Worm (Caenorhabditis elegans) whole organism, L3 larva: ENCODE results near the gene F32D8.8.
A peak's percentile ranks its signal among the peaks of the same experiment; 100 is the strongest.

Experiments used
- R02D3.7 ChIP-seq: fragments of 150-350 bp; optimal IDR thresholded peaks from 2 replicates; lab custom pipeline; 2014; ENCODE audit warnings: missing biosample characterization, missing genetic modification characterization
- ZK546.5 ChIP-seq: sonication (generic microtip); optimal IDR thresholded peaks from 2 replicates; lab custom pipeline; 2017; ENCODE audit warnings: missing biosample characterization, missing genetic modification characterization
- aly-2 ChIP-seq: fragments of 150-350 bp; optimal IDR thresholded peaks from 2 replicates; lab custom pipeline; 2014; ENCODE audit warnings: missing biosample characterization, missing genetic modification characterization
- ama-1 ChIP-seq: fragments of 150-350 bp; optimal IDR thresholded peaks from 2 replicates; lab custom pipeline; 2018
- ceh-16 ChIP-seq: sonication (generic microtip); optimal IDR thresholded peaks from 2 replicates; lab custom pipeline; 2017; ENCODE audit warnings: missing biosample characterization, missing genetic modification characterization
- ceh-28 ChIP-seq: fragments of 150-350 bp; optimal IDR thresholded peaks from 2 replicates; lab custom pipeline; 2014; ENCODE audit warnings: missing biosample characterization, missing genetic modification reagents, missing genetic modification characterization
- ceh-82 ChIP-seq: fragments of 150-350 bp; optimal IDR thresholded peaks from 2 replicates; lab custom pipeline; 2014; ENCODE audit warnings: missing biosample characterization, missing genetic modification characterization
- ceh-9 ChIP-seq: sonication (generic microtip); optimal IDR thresholded peaks from 2 replicates; lab custom pipeline; 2018; ENCODE audit warnings: missing biosample characterization, missing genetic modification characterization
- daf-12 ChIP-seq: fragments of 150-350 bp; optimal IDR thresholded peaks from 2 replicates; lab custom pipeline; 2014; ENCODE audit warnings: missing biosample characterization, missing genetic modification reagents, missing genetic modification characterization
- egl-27 ChIP-seq: sonication (generic microtip); optimal IDR thresholded peaks from 4 replicates; lab custom pipeline; 2017; ENCODE audit warnings: missing biosample characterization, missing genetic modification reagents, missing genetic modification characterization
- egl-5 ChIP-seq: fragments of 150-350 bp; optimal IDR thresholded peaks from 2 replicates; lab custom pipeline; 2017; ENCODE audit warnings: missing biosample characterization, missing genetic modification reagents, missing genetic modification characterization, inconsistent platforms
- elt-1 ChIP-seq: fragments of 150-350 bp; optimal IDR thresholded peaks from 2 replicates; lab custom pipeline; 2014; ENCODE audit warnings: missing biosample characterization, missing genetic modification characterization
- elt-2 ChIP-seq: sonication (generic microtip); optimal IDR thresholded peaks from 2 replicates; lab custom pipeline; 2016; ENCODE audit warnings: missing genetic modification reagents, mild to moderate bottlenecking, missing genetic modification characterization, missing compliant biosample characterization
- elt-3 ChIP-seq, 3 experiments: fragments of 150-350 bp in 1 of 3; sonication (generic microtip) in 2 of 3; optimal IDR thresholded peaks; 2 replicates in 2 of 3; 4 replicates in 1 of 3; lab custom pipeline; 2014 to 2017; ENCODE audit warnings: missing biosample characterization in 3 of 3, missing genetic modification characterization in 3 of 3
- eor-1 ChIP-seq, 2 experiments: fragments of 150-350 bp; optimal IDR thresholded peaks; 2 replicates each; lab custom pipeline; 2014 to 2018; ENCODE audit warnings: missing biosample characterization in 2 of 2, missing genetic modification characterization in 2 of 2
- fkh-10 ChIP-seq: sonication (generic microtip); optimal IDR thresholded peaks from 2 replicates; lab custom pipeline; 2017; ENCODE audit warnings: missing biosample characterization, missing genetic modification reagents, missing genetic modification characterization
- fkh-2 ChIP-seq: fragments of 150-350 bp; optimal IDR thresholded peaks from 2 replicates; lab custom pipeline; 2014; ENCODE audit warnings: missing biosample characterization, missing genetic modification reagents, missing genetic modification characterization
- fos-1 ChIP-seq: fragments of 150-350 bp; optimal IDR thresholded peaks from 2 replicates; lab custom pipeline; 2014; ENCODE audit warnings: missing biosample characterization, missing genetic modification characterization
- hmg-11 ChIP-seq: sonication (generic microtip); optimal IDR thresholded peaks from 2 replicates; lab custom pipeline; 2016; ENCODE audit warnings: missing genetic modification characterization, missing compliant biosample characterization
- jun-1 ChIP-seq: fragments of 150-350 bp; optimal IDR thresholded peaks from 2 replicates; lab custom pipeline; 2014; ENCODE audit warnings: missing biosample characterization, missing genetic modification reagents, missing genetic modification characterization
- lin-15B ChIP-seq: fragments of 150-350 bp; optimal IDR thresholded peaks from 2 replicates; lab custom pipeline; 2014; ENCODE audit warnings: missing biosample characterization, missing genetic modification characterization
- lin-39 ChIP-seq: fragments of 150-350 bp; optimal IDR thresholded peaks from 2 replicates; lab custom pipeline; 2018; ENCODE audit warnings: missing biosample characterization, missing genetic modification reagents, missing genetic modification characterization
- lsy-12 ChIP-seq: sonication (generic microtip); optimal IDR thresholded peaks from 2 replicates; lab custom pipeline; 2016; ENCODE audit warnings: mild to moderate bottlenecking, missing genetic modification characterization, missing compliant biosample characterization
- mdl-1 ChIP-seq: fragments of 150-350 bp; optimal IDR thresholded peaks from 2 replicates; lab custom pipeline; 2014; ENCODE audit warnings: missing biosample characterization, missing genetic modification characterization
- mml-1 ChIP-seq: fragments of 150-350 bp; sonication (generic microtip); optimal IDR thresholded peaks from 3 replicates; lab custom pipeline; 2014; ENCODE audit warnings: missing biosample characterization, missing genetic modification characterization
- nfya-1 ChIP-seq: sonication (generic microtip); optimal IDR thresholded peaks from 2 replicates; lab custom pipeline; 2017; ENCODE audit warnings: missing genetic modification characterization, mild to moderate bottlenecking, missing compliant biosample characterization, antibody characterized with exemption, moderate library complexity; ENCODE audit not compliant: insufficient read depth
- nhr-11 ChIP-seq: fragments of 150-350 bp; optimal IDR thresholded peaks from 2 replicates; lab custom pipeline; 2014; ENCODE audit warnings: missing biosample characterization, missing genetic modification characterization
- nhr-12 ChIP-seq: fragments of 150-350 bp; optimal IDR thresholded peaks from 2 replicates; lab custom pipeline; 2014; ENCODE audit warnings: missing biosample characterization, missing genetic modification characterization
- nhr-23 ChIP-seq: fragments of 150-350 bp; optimal IDR thresholded peaks from 2 replicates; lab custom pipeline; 2014; ENCODE audit warnings: missing biosample characterization, missing genetic modification reagents, missing genetic modification characterization
- nhr-237 ChIP-seq: fragments of 150-350 bp; optimal IDR thresholded peaks from 2 replicates; lab custom pipeline; 2014; ENCODE audit warnings: missing biosample characterization, missing genetic modification characterization
- nhr-25 ChIP-seq: sonication (generic microtip); optimal IDR thresholded peaks from 2 replicates; lab custom pipeline; 2017; ENCODE audit warnings: missing biosample characterization, missing genetic modification characterization
- nhr-28 ChIP-seq: fragments of 150-350 bp; optimal IDR thresholded peaks from 2 replicates; lab custom pipeline; 2014; ENCODE audit warnings: missing biosample characterization, missing genetic modification characterization
- nhr-43 ChIP-seq: sonication (generic microtip); optimal IDR thresholded peaks from 2 replicates; lab custom pipeline; 2016; ENCODE audit warnings: mild to moderate bottlenecking, missing genetic modification characterization, missing compliant biosample characterization; ENCODE audit not compliant: poor library complexity, severe bottlenecking
- nhr-67 ChIP-seq: fragments of 150-350 bp; optimal IDR thresholded peaks from 2 replicates; lab custom pipeline; 2014; ENCODE audit warnings: missing biosample characterization, missing genetic modification characterization
- nhr-76 ChIP-seq: fragments of 150-350 bp; sonication (generic microtip); optimal IDR thresholded peaks from 5 replicates; lab custom pipeline; 2014; ENCODE audit warnings: missing biosample characterization, missing genetic modification characterization
- nhr-77 ChIP-seq: fragments of 150-350 bp; optimal IDR thresholded peaks from 2 replicates; lab custom pipeline; 2014; ENCODE audit warnings: missing biosample characterization, missing genetic modification characterization
- pha-4 ChIP-seq: fragments of 150-350 bp; optimal IDR thresholded peaks from 2 replicates; lab custom pipeline; 2014; ENCODE audit warnings: missing biosample characterization, missing genetic modification reagents, missing genetic modification characterization
- pqm-1 ChIP-seq: fragments of 150-350 bp; optimal IDR thresholded peaks from 2 replicates; lab custom pipeline; 2017; ENCODE audit warnings: missing biosample characterization, missing genetic modification characterization, inconsistent platforms
- sea-2 ChIP-seq: fragments of 150-350 bp; sonication (generic microtip); optimal IDR thresholded peaks from 4 replicates; lab custom pipeline; 2014; ENCODE audit warnings: missing biosample characterization, missing genetic modification reagents, missing genetic modification characterization
- skn-1 ChIP-seq: fragments of 150-350 bp; optimal IDR thresholded peaks from 2 replicates; lab custom pipeline; 2014; ENCODE audit warnings: missing biosample characterization, missing genetic modification characterization
- snpc-4 ChIP-seq: fragments of 150-350 bp; optimal IDR thresholded peaks from 2 replicates; lab custom pipeline; 2014; ENCODE audit warnings: missing biosample characterization, missing genetic modification characterization
- tbx-2 ChIP-seq: sonication (generic microtip); optimal IDR thresholded peaks from 2 replicates; lab custom pipeline; 2016; ENCODE audit warnings: mild to moderate bottlenecking, missing genetic modification characterization, missing compliant biosample characterization
- unc-39 ChIP-seq: sonication (generic microtip); optimal IDR thresholded peaks from 4 replicates; lab custom pipeline; 2017; ENCODE audit warnings: missing biosample characterization, missing genetic modification characterization
- unc-62 ChIP-seq: fragments of 150-350 bp; sonication (generic microtip); optimal IDR thresholded peaks from 4 replicates; lab custom pipeline; 2014; ENCODE audit warnings: missing biosample characterization, missing genetic modification reagents, missing genetic modification characterization
- zag-1 ChIP-seq: fragments of 150-350 bp; optimal IDR thresholded peaks from 2 replicates; lab custom pipeline; 2014; ENCODE audit warnings: missing biosample characterization, missing genetic modification characterization
- ztf-11 ChIP-seq: fragments of 150-350 bp; optimal IDR thresholded peaks from 2 replicates; lab custom pipeline; 2014; ENCODE audit warnings: missing biosample characterization, missing genetic modification characterization
- ztf-4 ChIP-seq: fragments of 150-350 bp; optimal IDR thresholded peaks from 2 replicates; lab custom pipeline; 2014; ENCODE audit warnings: missing biosample characterization, missing genetic modification characterization

F32D8.8 gene

ce11 chrV:10897172-10897571 lies 5.4 kb downstream of the F32D8.8 start:
- peak; percentile 95 for TF ChIP-seq ceh-28
- TF ChIP-seq daf-12 (tag; lab: Kevin White, UChicago): peak; percentile 65
- TF ChIP-seq hmg-11: peak; percentile 95
- TF ChIP-seq unc-62: peak; percentile 91
- TF ChIP-seq ZK546.5 (tag; lab: Kevin White, UChicago): peak; percentile 100
- peak; percentile 53 for TF ChIP-seq sea-2 (GFP tag; lab: Kevin White, UChicago)
- TF ChIP-seq jun-1 (tag; lab: Kevin White, UChicago): peak; percentile 97
- peak; percentile 98 for TF ChIP-seq nfya-1 (tag; lab: Kevin White, UChicago)
- peak; percentile 74 for TF ChIP-seq egl-27 (tag; lab: Kevin White, UChicago)
- peak; percentile 99 for TF ChIP-seq lin-15B
- TF ChIP-seq nhr-43 (tag; lab: Kevin White, UChicago): peak; percentile 99
- TF ChIP-seq skn-1 (tag; lab: Kevin White, UChicago): peak; percentile 95
- peak; percentile 92 for TF ChIP-seq elt-1 (tag; lab: Kevin White, UChicago)
- TF ChIP-seq nhr-12 (tag; lab: Kevin White, UChicago): no peak
- TF ChIP-seq fkh-2 (tag; lab: Kevin White, UChicago): peak; percentile 59
- peak; percentile 100 for TF ChIP-seq nhr-25 (tag; lab: Kevin White, UChicago)
- peak; percentile 96 for TF ChIP-seq snpc-4 (tag; lab: Kevin White, UChicago)
- TF ChIP-seq ama-1 (lab: Kevin White, UChicago): peak; percentile 91
- TF ChIP-seq mml-1 (tag; lab: Kevin White, UChicago): no peak
- TF ChIP-seq aly-2 (tag; lab: Kevin White, UChicago): peak; percentile 79
- peak; percentile 11 for TF ChIP-seq ceh-9 (tag; lab: Kevin White, UChicago)
- peak; percentile 95 for TF ChIP-seq nhr-77 (tag; lab: Kevin White, UChicago)
- TF ChIP-seq elt-3 (tag; optimal IDR thresholded peaks at IDR 0.05; lab: Kevin White, UChicago): peak; percentile 67 to 96 (median 72)
- TF ChIP-seq nhr-76 (tag; lab: Kevin White, UChicago): peak; percentile 87
- TF ChIP-seq nhr-23 (tag; lab: Kevin White, UChicago): peak; percentile 100
- TF ChIP-seq unc-39: no peak
- TF ChIP-seq fkh-10: peak; percentile 91
- peak; percentile 98 for TF ChIP-seq lin-39
- TF ChIP-seq nhr-237 (tag; lab: Kevin White, UChicago): no peak
- TF ChIP-seq tbx-2 (tag; lab: Kevin White, UChicago): peak; percentile 96
- peak; percentile 97 for TF ChIP-seq egl-5 (tag; lab: Kevin White, UChicago)
- TF ChIP-seq ceh-82: peak; percentile 96
- peak; percentile 48 for TF ChIP-seq nhr-67
- no peak for TF ChIP-seq ztf-11
- peak; percentile 89 for TF ChIP-seq zag-1 (tag; lab: Kevin White, UChicago)
- peak; percentile 99 for TF ChIP-seq lsy-12 (tag; lab: Kevin White, UChicago)
- TF ChIP-seq pha-4 (tag; lab: Kevin White, UChicago): peak; percentile 99
- TF ChIP-seq ceh-16 (tag; lab: Kevin White, UChicago): peak; percentile 28
- peak; percentile 93 for TF ChIP-seq elt-2 (tag; lab: Kevin White, UChicago)
- peak; percentile 69 for TF ChIP-seq mdl-1 (tag; lab: Kevin White, UChicago)
- peak; percentile 90 for TF ChIP-seq ztf-4
- peak in 1 of 2 experiments; percentile 9 for TF ChIP-seq eor-1 (tag; optimal IDR thresholded peaks at IDR 0.05; lab: Kevin White, UChicago)
- peak; percentile 92 for TF ChIP-seq pqm-1
- peak; percentile 96 for TF ChIP-seq nhr-11
- TF ChIP-seq nhr-28 (tag; lab: Kevin White, UChicago): peak; percentile 81
- peak; percentile 85 for TF ChIP-seq fos-1 (tag; lab: Kevin White, UChicago)
- peak; percentile 94 for TF ChIP-seq R02D3.7 (tag; lab: Kevin White, UChicago)

DNA sequence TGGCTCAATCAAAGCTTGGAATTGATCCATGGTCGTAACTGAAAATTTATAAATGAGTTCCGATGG lies 5.6 kb downstream of the F32D8.8 start, which contains the start of gene sec-61.G:
sec-61.G (minus strand) TSS at position 38 of the 66 bp plus-strand sequence.
- TF ChIP-seq nhr-76 (tag; lab: Kevin White, UChicago) (no peak), eor-1 (tag; optimal IDR thresholded peaks at IDR 0.05; lab: Kevin White, UChicago) (no peak), mdl-1 (tag; lab: Kevin White, UChicago) (no peak), ztf-11 (no peak), skn-1 (tag; lab: Kevin White, UChicago) (no peak), nhr-12 (tag; lab: Kevin White, UChicago) (no peak), ceh-82 (no peak), fos-1 (tag; lab: Kevin White, UChicago) (no peak), fkh-2 (tag; lab: Kevin White, UChicago) (no peak), sea-2 (GFP tag; lab: Kevin White, UChicago) (no peak), lin-39 (no peak), zag-1 (tag; lab: Kevin White, UChicago) (no peak), aly-2 (tag; lab: Kevin White, UChicago) (no peak), tbx-2 (tag; lab: Kevin White, UChicago) (no peak), ceh-16 (tag; lab: Kevin White, UChicago) (no peak), nhr-67 (no peak), elt-3 (tag; optimal IDR thresholded peaks at IDR 0.05; lab: Kevin White, UChicago) (no peak), unc-62 (no peak), lsy-12 (tag; lab: Kevin White, UChicago) (no peak), ceh-28 (no peak)
- TF ChIP-seq, all 47 proteins: peak for 0
